Worm (Caenorhabditis elegans) whole organism, midembryonic: ENCODE results near the gene apt-9.

Experiments
- cog-1 ChIP-seq: sonication (generic microtip); optimal IDR thresholded peaks from 2 replicates; lab custom pipeline; 2016; ENCODE audit warnings: missing genetic modification characterization, missing compliant biosample characterization
- flt-1 ChIP-seq: fragments of 200-800 bp; sonication (Bioruptor generic); IDR thresholded peaks from 2 replicates; pipeline ENCODE4 v1.3.6; 2022; ENCODE audit warnings: missing genetic modification characterization, missing compliant biosample characterization

ce11 chrX:11031869-11032268, 36.5 kb upstream of the apt-9 start:
- TF ChIP-seq flt-1 (GFP tag; lab: Robert Waterston, UW) (peak; percentile 53; the same call in 1 of the 2 replicates), cog-1 (tag; lab: Kevin White, UChicago) (no peak)
